Worm (Caenorhabditis elegans) whole organism, L4/young adult: Measurements from ENCODE around the gene F01F1.15.

Source experiments
- W03F9.2 ChIP-seq: fragments of 150-350 bp; optimal IDR thresholded peaks from 2 replicates; lab custom pipeline; 2014; ENCODE audit warnings: missing biosample characterization, missing genetic modification characterization
- dao-5 ChIP-seq: sonication (generic microtip); optimal IDR thresholded peaks from 2 replicates; lab custom pipeline; 2016; ENCODE audit warnings: missing genotype, missing genetic modification characterization, moderate library complexity, missing compliant biosample characterization
- him-1 ChIP-seq: sonication (generic microtip); optimal IDR thresholded peaks from 2 replicates; lab custom pipeline; 2016; ENCODE audit warnings: missing genotype, missing genetic modification reagents, missing genetic modification characterization, missing compliant biosample characterization

ce11 chrIII:5882823-5883222 is 13.5 kb upstream of the F01F1.15 start, which contains the start of gene F01F1.14:
- TF ChIP-seq dao-5 (no peak), him-1 (tag; lab: Kevin White, UChicago) (no peak), W03F9.2 (tag; lab: Kevin White, UChicago) (no peak)
